Worm (Caenorhabditis elegans) whole organism, young adult: Measurements from ENCODE around the gene ttr-29.

ENCODE experiments used
- F23B12.7 ChIP-seq: sonication (generic microtip); optimal IDR thresholded peaks from 2 replicates; lab custom pipeline; 2017; ENCODE audit warnings: missing genetic modification characterization, mild to moderate bottlenecking, missing compliant biosample characterization, antibody characterized with exemption, moderate library complexity; ENCODE audit not compliant: insufficient read depth
- F37B4.10 ChIP-seq: fragments of 200-800 bp; sonication (Bioruptor generic); IDR thresholded peaks from 2 replicates; pipeline ENCODE4 v1.3.6; 2022; ENCODE audit warnings: missing genetic modification characterization, missing compliant biosample characterization
- F39B2.1 ChIP-seq: fragments of 200-800 bp; sonication (Bioruptor generic); IDR thresholded peaks from 2 replicates; pipeline ENCODE4 v1.3.6; 2022; ENCODE audit warnings: missing genetic modification reagents, missing genetic modification characterization, missing compliant biosample characterization
- F57A8.1 ChIP-seq: fragments of 200-800 bp; sonication (Bioruptor generic); optimal IDR thresholded peaks from 2 replicates; lab custom pipeline; 2018; ENCODE audit warnings: mild to moderate bottlenecking, missing genetic modification characterization, moderate library complexity, missing compliant biosample characterization
- K12H6.12 ChIP-seq: fragments of 200-800 bp; sonication (Bioruptor generic); optimal IDR thresholded peaks from 2 replicates; lab custom pipeline; 2018; ENCODE audit warnings: mild to moderate bottlenecking, missing genetic modification characterization, missing compliant biosample characterization
- T07F8.4 ChIP-seq: sonication (generic microtip); optimal IDR thresholded peaks from 2 replicates; lab custom pipeline; 2016; ENCODE audit warnings: mild to moderate bottlenecking, missing genetic modification characterization, moderate library complexity, missing compliant biosample characterization
- T26A5.8 ChIP-seq: sonication (generic microtip); optimal IDR thresholded peaks from 2 replicates; lab custom pipeline; 2016; ENCODE audit warnings: missing genetic modification characterization, missing compliant biosample characterization
- aptf-3 ChIP-seq: fragments of 200-800 bp; sonication (Bioruptor generic); IDR thresholded peaks from 2 replicates; pipeline ENCODE4 v1.3.6; 2022; ENCODE audit warnings: missing genetic modification characterization, missing compliant biosample characterization
- athp-1 ChIP-seq: sonication (generic microtip); optimal IDR thresholded peaks from 2 replicates; lab custom pipeline; 2017; ENCODE audit warnings: mild to moderate bottlenecking, missing genetic modification characterization, missing compliant biosample characterization
- cebp-1 ChIP-seq, 2 experiments: fragments of 200-800 bp in 1 of 2; sonication (Bioruptor generic) in 1 of 2; sonication (generic microtip) in 1 of 2; IDR thresholded peaks in 1 of 2; optimal IDR thresholded peaks in 1 of 2; 2 replicates each; pipeline versions ENCODE4 v1.3.6 to Lab custom; 2017 to 2022; ENCODE audit warnings: missing compliant biosample characterization in 2 of 2, missing genetic modification characterization in 2 of 2, mild to moderate bottlenecking in 1 of 2, missing genetic modification reagents in 1 of 2, moderate library complexity in 1 of 2
- ceh-100 ChIP-seq: fragments of 200-800 bp; sonication (Bioruptor generic); IDR thresholded peaks from 2 replicates; pipeline ENCODE4 v1.3.6; 2022; ENCODE audit warnings: missing genetic modification reagents, missing genetic modification characterization, missing compliant biosample characterization
- ceh-27 ChIP-seq: fragments of 200-800 bp; sonication (Bioruptor generic); optimal IDR thresholded peaks from 2 replicates; lab custom pipeline; 2018; ENCODE audit warnings: mild to moderate bottlenecking, missing genetic modification characterization, moderate library complexity, missing compliant biosample characterization
- ceh-40 ChIP-seq: fragments of 200-800 bp; sonication (Bioruptor generic); IDR thresholded peaks from 2 replicates; pipeline ENCODE4 v1.3.6; 2022; ENCODE audit warnings: missing genetic modification characterization, missing compliant biosample characterization
- egl-18 ChIP-seq: fragments of 200-800 bp; sonication (Bioruptor generic); IDR thresholded peaks from 2 replicates; pipeline ENCODE4 v1.3.6; 2022; ENCODE audit warnings: missing genetic modification reagents, missing genetic modification characterization, missing compliant biosample characterization
- egl-44 ChIP-seq: fragments of 200-800 bp; sonication (Bioruptor generic); IDR thresholded peaks from 2 replicates; pipeline ENCODE4 v1.3.6; 2022; ENCODE audit warnings: missing genetic modification reagents, missing genetic modification characterization, missing compliant biosample characterization
- egrh-3 ChIP-seq: fragments of 200-800 bp; sonication (Bioruptor generic); IDR thresholded peaks from 2 replicates; pipeline ENCODE4 v1.3.6; 2022; ENCODE audit warnings: missing genetic modification reagents, missing genetic modification characterization, missing compliant biosample characterization
- ets-4 ChIP-seq: fragments of 200-800 bp; sonication (Bioruptor generic); optimal IDR thresholded peaks from 2 replicates; lab custom pipeline; 2018; ENCODE audit warnings: mild to moderate bottlenecking, missing genetic modification characterization, missing compliant biosample characterization
- gei-17 ChIP-seq: fragments of 200-800 bp; sonication (Bioruptor generic); optimal IDR thresholded peaks from 2 replicates; lab custom pipeline; 2018; ENCODE audit warnings: mild to moderate bottlenecking, missing genetic modification characterization, missing compliant biosample characterization
- hlh-12 ChIP-seq: sonication (generic microtip); optimal IDR thresholded peaks from 2 replicates; lab custom pipeline; 2016; ENCODE audit warnings: missing genetic modification characterization, missing compliant biosample characterization
- hrde-1 ChIP-seq: sonication (generic microtip); optimal IDR thresholded peaks from 2 replicates; lab custom pipeline; 2016; ENCODE audit warnings: missing genetic modification characterization, mild to moderate bottlenecking, missing compliant biosample characterization, moderate library complexity, missing genotype, missing genetic modification reagents, borderline replicate concordance
- let-607 ChIP-seq, 2 experiments: fragments of 200-800 bp in 1 of 2; sonication (Bioruptor generic) in 1 of 2; sonication (generic microtip) in 1 of 2; optimal IDR thresholded peaks; 2 replicates each; lab custom pipeline; 2016 to 2018; ENCODE audit warnings: mild to moderate bottlenecking in 2 of 2, missing compliant biosample characterization in 2 of 2, missing genetic modification characterization in 2 of 2, moderate library complexity in 2 of 2, missing genotype in 1 of 2
- lin-40 ChIP-seq: sonication (generic microtip); optimal IDR thresholded peaks from 2 replicates; lab custom pipeline; 2016; ENCODE audit warnings: missing genetic modification characterization, mild to moderate bottlenecking, missing compliant biosample characterization, missing genotype, missing genetic modification reagents
- lir-1 ChIP-seq: fragments of 200-800 bp; sonication (Bioruptor generic); conservative IDR thresholded peaks from 2 replicates; pipeline ENCODE4 v1.3.6; 2022; ENCODE audit warnings: missing genetic modification reagents, missing genetic modification characterization, missing compliant biosample characterization
- lsy-27 ChIP-seq: sonication (generic microtip); optimal IDR thresholded peaks from 2 replicates; lab custom pipeline; 2017; ENCODE audit warnings: missing genetic modification characterization, mild to moderate bottlenecking, missing compliant biosample characterization, antibody characterized with exemption, missing genotype, borderline replicate concordance; ENCODE audit not compliant: insufficient read depth
- mel-28 ChIP-seq: sonication (generic microtip); optimal IDR thresholded peaks from 2 replicates; lab custom pipeline; 2016; ENCODE audit warnings: borderline replicate concordance, mild to moderate bottlenecking, missing genetic modification characterization, missing compliant biosample characterization
- nfyb-1 ChIP-seq: fragments of 200-800 bp; sonication (Bioruptor generic); IDR thresholded peaks from 2 replicates; pipeline ENCODE4 v1.3.6; 2022; ENCODE audit warnings: missing genetic modification reagents, missing genetic modification characterization, missing compliant biosample characterization
- nhr-179 ChIP-seq: sonication (generic microtip); optimal IDR thresholded peaks from 2 replicates; lab custom pipeline; 2016; ENCODE audit warnings: mild to moderate bottlenecking, missing genetic modification characterization, missing compliant biosample characterization
- nhr-27 ChIP-seq: fragments of 200-800 bp; sonication (Bioruptor generic); optimal IDR thresholded peaks from 2 replicates; lab custom pipeline; 2018; ENCODE audit warnings: mild to moderate bottlenecking, missing genetic modification characterization, moderate library complexity, missing compliant biosample characterization
- nhr-80 ChIP-seq: sonication (generic microtip); optimal IDR thresholded peaks from 2 replicates; lab custom pipeline; 2016; ENCODE audit warnings: missing genetic modification characterization, missing compliant biosample characterization
- pha-4 ChIP-seq: fragments of 150-350 bp; sonication (generic microtip); optimal IDR thresholded peaks from 2 replicates; lab custom pipeline; 2014; ENCODE audit warnings: missing biosample characterization, missing genetic modification reagents, missing genetic modification characterization
- rec-8 ChIP-seq, 2 experiments: sonication (generic microtip); optimal IDR thresholded peaks; 2 replicates each; lab custom pipeline; 2016; ENCODE audit warnings: mild to moderate bottlenecking in 2 of 2, missing genetic modification characterization in 2 of 2, missing genetic modification reagents in 2 of 2, missing genotype in 2 of 2, missing biosample characterization in 1 of 2, missing compliant biosample characterization in 1 of 2, moderate library complexity in 1 of 2
- repo-1 ChIP-seq: sonication (generic microtip); optimal IDR thresholded peaks from 2 replicates; lab custom pipeline; 2017; ENCODE audit warnings: mild to moderate bottlenecking, missing genetic modification characterization, missing compliant biosample characterization
- sea-2 ChIP-seq: fragments of 200-800 bp; sonication (Bioruptor generic); IDR thresholded peaks from 2 replicates; pipeline ENCODE4 v1.3.6; 2022; ENCODE audit warnings: missing genetic modification characterization, missing compliant biosample characterization
- sptf-2 ChIP-seq: fragments of 200-800 bp; sonication (Bioruptor generic); optimal IDR thresholded peaks from 2 replicates; lab custom pipeline; 2018; ENCODE audit warnings: mild to moderate bottlenecking, missing genetic modification characterization, missing compliant biosample characterization
- unc-62 ChIP-seq: fragments of 150-350 bp; optimal IDR thresholded peaks from 2 replicates; lab custom pipeline; 2014; ENCODE audit warnings: missing biosample characterization, missing genetic modification reagents, missing genetic modification characterization
- xnd-1 ChIP-seq: sonication (generic microtip); optimal IDR thresholded peaks from 2 replicates; lab custom pipeline; 2016; ENCODE audit warnings: missing genotype, missing genetic modification reagents, missing genetic modification characterization, missing compliant biosample characterization
- zfh-2 ChIP-seq: fragments of 200-800 bp; sonication (Bioruptor generic); conservative IDR thresholded peaks from 2 replicates; pipeline ENCODE4 v1.3.6; 2022; ENCODE audit warnings: missing genetic modification reagents, missing genetic modification characterization, missing compliant biosample characterization
- ztf-25 ChIP-seq: fragments of 200-800 bp; sonication (Bioruptor generic); IDR thresholded peaks from 2 replicates; pipeline ENCODE4 v1.3.6; 2022; ENCODE audit warnings: missing genetic modification reagents, missing genetic modification characterization, missing compliant biosample characterization
- ztf-3 ChIP-seq: fragments of 200-800 bp; sonication (Bioruptor generic); optimal IDR thresholded peaks from 2 replicates; lab custom pipeline; 2018; ENCODE audit warnings: mild to moderate bottlenecking, missing genetic modification characterization, missing compliant biosample characterization

Gene ttr-29

DNA sequence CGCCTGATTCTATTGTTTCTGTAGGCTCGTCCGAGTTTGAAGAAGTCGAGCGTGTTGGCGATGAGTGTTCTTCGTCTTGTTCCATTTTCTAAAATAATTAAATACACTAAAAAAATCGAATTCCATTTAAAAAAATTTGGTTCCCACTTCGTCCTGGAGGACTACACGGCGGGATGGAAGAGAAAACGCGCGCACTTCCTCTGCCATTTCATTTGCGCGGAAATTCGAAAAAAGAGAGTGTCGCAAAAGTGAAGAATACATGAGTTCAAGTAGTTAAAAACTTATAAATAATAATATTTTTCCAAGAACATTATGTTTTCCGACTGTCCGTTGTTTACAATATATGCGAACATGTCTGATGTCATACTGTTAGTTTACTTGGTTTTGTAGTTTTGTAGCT lies 36.7 kb downstream of the ttr-29 start, which contains the start of gene T07F10.3 (continued):
- no peak for TF ChIP-seq F57A8.1
- TF ChIP-seq aptf-3, result no peak
- peak; percentile 30 for TF ChIP-seq xnd-1 (tag; lab: Kevin White, UChicago)
- TF ChIP-seq gei-17 (GFP tag; lab: Kevin White, UChicago), result peak; percentile 3
- TF ChIP-seq ceh-40 (GFP tag; lab: Robert Waterston, UW), result peak; percentile 58; the same call in 1 of the 2 replicates
- TF ChIP-seq lir-1, result peak; percentile 80
- peak; percentile 76 to 85 for TF ChIP-seq rec-8 (tag; optimal IDR thresholded peaks at IDR 0.05; lab: Kevin White, UChicago)
- no peak for TF ChIP-seq nhr-80 (tag; lab: Kevin White, UChicago)
- TF ChIP-seq sea-2, result peak; percentile 76; the same call in 1 of the 2 replicates
- no peak for TF ChIP-seq repo-1
- TF ChIP-seq lsy-27 (tag; lab: Kevin White, UChicago), result no peak
- no peak for TF ChIP-seq F39B2.1 (GFP tag; lab: Robert Waterston, UW)
- no peak for TF ChIP-seq zfh-2 (GFP tag; lab: Robert Waterston, UW)
- TF ChIP-seq F37B4.10 (GFP tag; lab: Robert Waterston, UW), result no peak
- 0 out of 2 replicates have a peak, but pooled peaks have one; percentile 15 for TF ChIP-seq cebp-1 (GFP tag; IDR thresholded peaks at IDR 0.05; lab: Robert Waterston, UW)
- peak; percentile 49 for TF ChIP-seq cebp-1 (tag; optimal IDR thresholded peaks at IDR 0.05; lab: Kevin White, UChicago)
- peak; percentile 84 for TF ChIP-seq lin-40
- peak; percentile 9 for TF ChIP-seq hlh-12 (tag; lab: Kevin White, UChicago)
- peak; percentile 60 for TF ChIP-seq K12H6.12
- TF ChIP-seq ceh-27, result peak; percentile 95
- TF ChIP-seq sptf-2, result no peak
- no peak for TF ChIP-seq pha-4 (tag; lab: Kevin White, UChicago)
- 0 out of 2 replicates have a peak, but pooled peaks have one; percentile 60 for TF ChIP-seq nfyb-1 (GFP tag; lab: Robert Waterston, UW)
- TF ChIP-seq ceh-100 (GFP tag; lab: Robert Waterston, UW), result peak; percentile 37; the same call in 1 of the 2 replicates
- TF ChIP-seq F23B12.7 (tag; lab: Kevin White, UChicago), result peak; percentile 43
- TF ChIP-seq ztf-3 (GFP tag; lab: Kevin White, UChicago), result no peak
- TF ChIP-seq nhr-27, result no peak
- TF ChIP-seq egrh-3 (GFP tag; lab: Robert Waterston, UW), result peak; percentile 25; the same call in 1 of the 2 replicates
- TF ChIP-seq ets-4, result no peak
- TF ChIP-seq let-607 (tag; optimal IDR thresholded peaks at IDR 0.05; lab: Kevin White, UChicago), result peak in 1 of 2 experiments; percentile 82
- TF ChIP-seq unc-62 (GFP tag; lab: Kevin White, UChicago), result no peak
- TF ChIP-seq nhr-179, result no peak
- no peak for TF ChIP-seq egl-18 (GFP tag; lab: Robert Waterston, UW)
- no peak for TF ChIP-seq T26A5.8
- no peak for TF ChIP-seq egl-44 (GFP tag; lab: Robert Waterston, UW)
- peak; percentile 80 for TF ChIP-seq athp-1 (tag; lab: Kevin White, UChicago)
- TF ChIP-seq hrde-1 (tag; lab: Kevin White, UChicago), result peak; percentile 36
- no peak for TF ChIP-seq mel-28 (tag; lab: Kevin White, UChicago)
- TF ChIP-seq T07F8.4 (tag; lab: Kevin White, UChicago), result peak; percentile 56
- TF ChIP-seq ztf-25 (GFP tag; lab: Robert Waterston, UW), result peak; percentile 75
- TF ChIP-seq, all 124 proteins: peak for 72
